Worm (Caenorhabditis elegans): Measurements from ENCODE around the gene srh-139.

The srh-139 gene

ce11 chrV:16527796-16528195 is 44.0 kb downstream of the srh-139 start, which contains the start of gene F36D3.16:
TSS of gene F36D3.16 (plus strand) at chrV:16528096.
- TF ChIP-seq ama-1 (optimal IDR thresholded peaks at IDR 0.05): no peak
- TF ChIP-seq hnd-1 (tag; optimal IDR thresholded peaks at IDR 0.05): no peak
- TF ChIP-seq ceh-13 (GFP tag; optimal IDR thresholded peaks at IDR 0.05): no peak
- TF ChIP-seq tbx-37 (GFP tag; conservative IDR thresholded peaks at IDR 0.05): no peak

DNA sequence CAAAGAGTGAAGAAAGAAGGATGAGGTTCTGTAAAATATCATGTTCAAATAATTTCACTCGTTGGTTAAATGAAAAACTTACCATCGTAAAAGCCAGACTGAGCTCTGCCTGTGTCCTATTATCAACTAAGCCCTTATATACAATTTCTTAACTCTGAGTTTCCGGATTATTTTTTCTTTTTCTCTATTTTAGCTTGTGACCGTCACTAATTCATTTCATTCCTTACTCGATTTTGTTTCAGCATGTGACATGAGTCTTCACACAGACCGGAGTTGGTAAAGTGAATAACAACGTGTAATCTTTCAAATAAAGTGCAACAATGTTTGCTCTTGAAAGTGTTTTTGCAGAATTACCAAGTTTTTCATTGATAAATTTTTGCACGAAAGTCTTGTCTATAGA is 50.2 kb downstream of the srh-139 start, which contains the start of gene cpr-2:
Gene cpr-2, minus strand, starts transcription at position 101 of the 400 bp plus-strand sequence.
- TF ChIP-seq ceh-36 (tag; optimal IDR thresholded peaks at IDR 0.05) (no peak), ama-1 (optimal IDR thresholded peaks at IDR 0.05) (no peak), hmg-4 (GFP tag; optimal IDR thresholded peaks at IDR 0.05) (no peak), sea-1 (GFP tag; conservative IDR thresholded peaks at IDR 0.05) (no peak), aly-1 (tag; optimal IDR thresholded peaks at IDR 0.05) (no peak), tra-4 (tag; optimal IDR thresholded peaks at IDR 0.05) (no peak), tbx-37 (GFP tag; conservative IDR thresholded peaks at IDR 0.05) (no peak), hmbx-1 (tag; optimal IDR thresholded peaks at IDR 0.05) (no peak)
